Worm (Caenorhabditis elegans) whole organism, L3 larva: Measurements from ENCODE around the gene E02H9.6.

Experiments used
- ZK546.5 ChIP-seq: sonication (generic microtip); optimal IDR thresholded peaks from 2 replicates; lab custom pipeline; 2017; ENCODE audit warnings: missing biosample characterization, missing genetic modification characterization
- ceh-16 ChIP-seq: sonication (generic microtip); optimal IDR thresholded peaks from 2 replicates; lab custom pipeline; 2017; ENCODE audit warnings: missing biosample characterization, missing genetic modification characterization
- ceh-82 ChIP-seq: fragments of 150-350 bp; optimal IDR thresholded peaks from 2 replicates; lab custom pipeline; 2014; ENCODE audit warnings: missing biosample characterization, missing genetic modification characterization
- ceh-9 ChIP-seq: sonication (generic microtip); optimal IDR thresholded peaks from 2 replicates; lab custom pipeline; 2018; ENCODE audit warnings: missing biosample characterization, missing genetic modification characterization
- daf-12 ChIP-seq: fragments of 150-350 bp; optimal IDR thresholded peaks from 2 replicates; lab custom pipeline; 2014; ENCODE audit warnings: missing biosample characterization, missing genetic modification reagents, missing genetic modification characterization
- egl-27 ChIP-seq: sonication (generic microtip); optimal IDR thresholded peaks from 4 replicates; lab custom pipeline; 2017; ENCODE audit warnings: missing biosample characterization, missing genetic modification reagents, missing genetic modification characterization
- egl-5 ChIP-seq: fragments of 150-350 bp; optimal IDR thresholded peaks from 2 replicates; lab custom pipeline; 2017; ENCODE audit warnings: missing biosample characterization, missing genetic modification reagents, missing genetic modification characterization, inconsistent platforms
- elt-1 ChIP-seq: fragments of 150-350 bp; optimal IDR thresholded peaks from 2 replicates; lab custom pipeline; 2014; ENCODE audit warnings: missing biosample characterization, missing genetic modification characterization
- elt-2 ChIP-seq: sonication (generic microtip); optimal IDR thresholded peaks from 2 replicates; lab custom pipeline; 2016; ENCODE audit warnings: missing genetic modification reagents, mild to moderate bottlenecking, missing genetic modification characterization, missing compliant biosample characterization
- elt-3 ChIP-seq, 3 experiments: fragments of 150-350 bp in 1 of 3; sonication (generic microtip) in 2 of 3; optimal IDR thresholded peaks; 2 replicates in 2 of 3; 4 replicates in 1 of 3; lab custom pipeline; 2014 to 2017; ENCODE audit warnings: missing biosample characterization in 3 of 3, missing genetic modification characterization in 3 of 3
- eor-1 ChIP-seq, 2 experiments: fragments of 150-350 bp; optimal IDR thresholded peaks; 2 replicates each; lab custom pipeline; 2014 to 2018; ENCODE audit warnings: missing biosample characterization in 2 of 2, missing genetic modification characterization in 2 of 2
- fkh-10 ChIP-seq: sonication (generic microtip); optimal IDR thresholded peaks from 2 replicates; lab custom pipeline; 2017; ENCODE audit warnings: missing biosample characterization, missing genetic modification reagents, missing genetic modification characterization
- fkh-2 ChIP-seq: fragments of 150-350 bp; optimal IDR thresholded peaks from 2 replicates; lab custom pipeline; 2014; ENCODE audit warnings: missing biosample characterization, missing genetic modification reagents, missing genetic modification characterization
- hmg-11 ChIP-seq: sonication (generic microtip); optimal IDR thresholded peaks from 2 replicates; lab custom pipeline; 2016; ENCODE audit warnings: missing genetic modification characterization, missing compliant biosample characterization
- jun-1 ChIP-seq: fragments of 150-350 bp; optimal IDR thresholded peaks from 2 replicates; lab custom pipeline; 2014; ENCODE audit warnings: missing biosample characterization, missing genetic modification reagents, missing genetic modification characterization
- lin-15B ChIP-seq: fragments of 150-350 bp; optimal IDR thresholded peaks from 2 replicates; lab custom pipeline; 2014; ENCODE audit warnings: missing biosample characterization, missing genetic modification characterization
- lin-39 ChIP-seq: fragments of 150-350 bp; optimal IDR thresholded peaks from 2 replicates; lab custom pipeline; 2018; ENCODE audit warnings: missing biosample characterization, missing genetic modification reagents, missing genetic modification characterization
- lsy-12 ChIP-seq: sonication (generic microtip); optimal IDR thresholded peaks from 2 replicates; lab custom pipeline; 2016; ENCODE audit warnings: mild to moderate bottlenecking, missing genetic modification characterization, missing compliant biosample characterization
- mdl-1 ChIP-seq: fragments of 150-350 bp; optimal IDR thresholded peaks from 2 replicates; lab custom pipeline; 2014; ENCODE audit warnings: missing biosample characterization, missing genetic modification characterization
- nfya-1 ChIP-seq: sonication (generic microtip); optimal IDR thresholded peaks from 2 replicates; lab custom pipeline; 2017; ENCODE audit warnings: missing genetic modification characterization, mild to moderate bottlenecking, missing compliant biosample characterization, antibody characterized with exemption, moderate library complexity; ENCODE audit not compliant: insufficient read depth
- nhr-11 ChIP-seq: fragments of 150-350 bp; optimal IDR thresholded peaks from 2 replicates; lab custom pipeline; 2014; ENCODE audit warnings: missing biosample characterization, missing genetic modification characterization
- nhr-237 ChIP-seq: fragments of 150-350 bp; optimal IDR thresholded peaks from 2 replicates; lab custom pipeline; 2014; ENCODE audit warnings: missing biosample characterization, missing genetic modification characterization
- nhr-25 ChIP-seq: sonication (generic microtip); optimal IDR thresholded peaks from 2 replicates; lab custom pipeline; 2017; ENCODE audit warnings: missing biosample characterization, missing genetic modification characterization
- nhr-28 ChIP-seq: fragments of 150-350 bp; optimal IDR thresholded peaks from 2 replicates; lab custom pipeline; 2014; ENCODE audit warnings: missing biosample characterization, missing genetic modification characterization
- nhr-67 ChIP-seq: fragments of 150-350 bp; optimal IDR thresholded peaks from 2 replicates; lab custom pipeline; 2014; ENCODE audit warnings: missing biosample characterization, missing genetic modification characterization
- nhr-77 ChIP-seq: fragments of 150-350 bp; optimal IDR thresholded peaks from 2 replicates; lab custom pipeline; 2014; ENCODE audit warnings: missing biosample characterization, missing genetic modification characterization
- pha-4 ChIP-seq: fragments of 150-350 bp; optimal IDR thresholded peaks from 2 replicates; lab custom pipeline; 2014; ENCODE audit warnings: missing biosample characterization, missing genetic modification reagents, missing genetic modification characterization
- pqm-1 ChIP-seq: fragments of 150-350 bp; optimal IDR thresholded peaks from 2 replicates; lab custom pipeline; 2017; ENCODE audit warnings: missing biosample characterization, missing genetic modification characterization, inconsistent platforms
- sea-2 ChIP-seq: fragments of 150-350 bp; sonication (generic microtip); optimal IDR thresholded peaks from 4 replicates; lab custom pipeline; 2014; ENCODE audit warnings: missing biosample characterization, missing genetic modification reagents, missing genetic modification characterization
- snpc-4 ChIP-seq: fragments of 150-350 bp; optimal IDR thresholded peaks from 2 replicates; lab custom pipeline; 2014; ENCODE audit warnings: missing biosample characterization, missing genetic modification characterization
- unc-39 ChIP-seq: sonication (generic microtip); optimal IDR thresholded peaks from 4 replicates; lab custom pipeline; 2017; ENCODE audit warnings: missing biosample characterization, missing genetic modification characterization
- unc-62 ChIP-seq: fragments of 150-350 bp; sonication (generic microtip); optimal IDR thresholded peaks from 4 replicates; lab custom pipeline; 2014; ENCODE audit warnings: missing biosample characterization, missing genetic modification reagents, missing genetic modification characterization
- zag-1 ChIP-seq: fragments of 150-350 bp; optimal IDR thresholded peaks from 2 replicates; lab custom pipeline; 2014; ENCODE audit warnings: missing biosample characterization, missing genetic modification characterization
- ztf-4 ChIP-seq: fragments of 150-350 bp; optimal IDR thresholded peaks from 2 replicates; lab custom pipeline; 2014; ENCODE audit warnings: missing biosample characterization, missing genetic modification characterization

Gene E02H9.6

DNA sequence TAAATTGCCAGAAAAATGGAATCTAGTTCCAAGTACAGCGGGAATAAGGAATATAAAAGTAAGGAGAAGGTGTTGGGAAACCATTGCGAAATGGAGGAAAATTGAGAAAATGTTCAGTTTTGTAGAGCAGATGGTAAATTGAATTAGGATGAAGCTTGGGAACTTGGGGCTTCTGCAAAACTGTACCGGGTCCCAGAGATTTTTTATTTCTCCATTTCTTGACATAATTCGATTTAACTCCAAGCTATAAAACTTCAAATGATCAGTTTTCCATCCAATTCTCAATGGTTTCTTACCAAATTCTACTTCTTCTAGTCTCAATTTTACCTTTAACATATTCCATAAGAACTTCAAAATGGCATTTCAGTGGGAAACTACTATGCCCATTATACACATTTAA is 32.3 kb downstream of the E02H9.6 start, which contains the start of the genes E02H9.9 and E02H9.1:
TSS of gene E02H9.9 (minus strand) at position 101 of the 400 bp plus-strand sequence.
TSS of gene E02H9.1 (plus strand) at position 285 of the 400 bp plus-strand sequence.
- TF ChIP-seq snpc-4 = no peak
- TF ChIP-seq ztf-4 (tag; lab: Kevin White, UChicago) = no peak
- TF ChIP-seq elt-3 (tag; optimal IDR thresholded peaks at IDR 0.05; lab: Kevin White, UChicago) = no peak
- no peak for TF ChIP-seq ceh-82 (tag; lab: Kevin White, UChicago)
- no peak for TF ChIP-seq ceh-16 (tag; lab: Kevin White, UChicago)
- TF ChIP-seq ceh-9 (tag; lab: Kevin White, UChicago) = no peak
- no peak for TF ChIP-seq fkh-2 (tag; lab: Kevin White, UChicago)
- TF ChIP-seq egl-27 (tag; lab: Kevin White, UChicago) = no peak
- TF ChIP-seq nfya-1 (tag; lab: Kevin White, UChicago) = no peak
- TF ChIP-seq nhr-25 = no peak
- no peak for TF ChIP-seq eor-1 (tag; optimal IDR thresholded peaks at IDR 0.05; lab: Kevin White, UChicago)
- TF ChIP-seq lin-15B = no peak
- TF ChIP-seq mdl-1 (tag; lab: Kevin White, UChicago) = no peak
- no peak for TF ChIP-seq egl-5 (tag; lab: Kevin White, UChicago)
- no peak for TF ChIP-seq unc-62 (GFP tag; lab: Kevin White, UChicago)

DNA sequence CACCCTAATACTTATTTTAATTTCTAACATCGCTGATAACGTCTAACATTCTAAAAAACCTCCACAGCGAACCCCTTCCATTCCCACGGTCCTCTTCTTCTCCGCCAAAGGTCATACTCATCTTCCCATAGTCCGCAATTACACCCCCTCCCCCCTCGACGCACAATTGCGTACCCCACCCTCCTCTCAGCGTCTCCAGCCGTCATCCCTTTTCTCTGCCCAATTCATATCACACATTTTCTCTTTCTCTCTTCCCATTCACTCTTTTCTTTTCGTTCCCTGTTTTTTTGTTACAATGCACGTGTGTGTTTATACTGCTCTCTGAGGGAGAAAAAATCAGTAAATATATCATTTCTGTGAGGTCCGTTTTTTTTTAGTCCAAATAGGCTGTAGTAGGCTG is 36.0 kb downstream of the E02H9.6 start:
- TF ChIP-seq egl-27 (tag; lab: Kevin White, UChicago) (peak; percentile 20), mdl-1 (tag; lab: Kevin White, UChicago) (no peak), hmg-11 (peak; percentile 83), nhr-28 (tag; lab: Kevin White, UChicago) (no peak), pha-4 (tag; lab: Kevin White, UChicago) (peak; percentile 84), lin-15B (peak; percentile 53), unc-39 (tag; lab: Kevin White, UChicago) (no peak), elt-2 (tag; lab: Kevin White, UChicago) (peak; percentile 44), fkh-10 (GFP tag; lab: Kevin White, UChicago) (peak; percentile 21), nfya-1 (tag; lab: Kevin White, UChicago) (peak; percentile 69), nhr-25 (peak; percentile 42), lin-39 (peak; percentile 60), snpc-4 (no peak), ceh-82 (tag; lab: Kevin White, UChicago) (no peak), pqm-1 (tag; lab: Kevin White, UChicago) (peak; percentile 2), sea-2 (no peak)

DNA sequence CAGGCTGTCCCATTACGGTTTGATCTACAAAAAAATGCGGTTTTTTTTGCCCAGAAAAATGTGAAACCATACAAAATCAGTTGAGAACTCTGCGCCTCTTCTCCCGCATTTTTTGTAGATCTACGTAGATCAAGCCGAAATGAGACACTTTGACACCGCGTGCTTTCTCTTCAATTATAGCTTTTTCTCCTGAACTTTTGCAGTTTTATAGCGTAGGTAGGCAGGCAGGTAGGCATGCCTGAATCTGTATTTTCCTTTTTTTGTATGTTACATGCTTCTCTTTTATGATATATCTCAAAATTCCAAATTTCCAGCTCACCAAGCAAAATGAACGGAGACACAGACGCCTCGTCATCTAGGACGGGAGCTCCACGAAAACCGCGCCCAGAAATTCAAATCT is 37.6 kb downstream of the E02H9.6 start, which contains the start of gene smg-6:
TSS of gene smg-6 (plus strand) at position 301 of the 400 bp plus-strand sequence.
- TF ChIP-seq elt-1 (no peak), zag-1 (no peak), egl-5 (tag; lab: Kevin White, UChicago) (no peak), eor-1 (tag; optimal IDR thresholded peaks at IDR 0.05; lab: Kevin White, UChicago) (no peak)
- TF ChIP-seq, all 47 proteins: peak for 0

DNA sequence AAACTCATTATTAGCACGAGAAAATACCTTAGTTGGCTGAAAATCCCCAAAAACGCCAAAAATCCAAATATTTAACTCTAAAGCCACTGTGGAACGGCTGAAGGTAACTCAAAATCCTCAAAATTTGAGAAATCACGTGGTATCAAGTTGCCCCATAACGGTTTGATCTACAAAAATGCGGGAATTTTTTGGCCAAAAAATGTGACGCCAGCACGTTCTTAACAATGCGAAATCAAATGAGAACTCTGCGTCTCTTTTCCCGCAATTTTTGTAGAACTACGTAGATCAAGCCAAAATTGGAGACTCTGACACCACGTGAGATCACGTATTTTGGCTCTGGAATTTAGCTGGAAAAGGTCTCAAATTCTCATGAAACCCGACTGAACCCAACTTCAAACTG is 38.9 kb downstream of the E02H9.6 start:
- TF ChIP-seq zag-1 = no peak
- no peak for TF ChIP-seq lsy-12
- no peak for TF ChIP-seq egl-5 (tag; lab: Kevin White, UChicago)
- TF ChIP-seq jun-1 (tag; lab: Kevin White, UChicago) = no peak
- no peak for TF ChIP-seq nhr-11
- no peak for TF ChIP-seq fkh-10 (GFP tag; lab: Kevin White, UChicago)
- no peak for TF ChIP-seq egl-27 (tag; lab: Kevin White, UChicago)
- TF ChIP-seq ztf-4 (tag; lab: Kevin White, UChicago) = no peak
- no peak for TF ChIP-seq unc-62 (GFP tag; lab: Kevin White, UChicago)
- TF ChIP-seq sea-2 = no peak
- no peak for TF ChIP-seq lin-15B
- TF ChIP-seq nhr-67 (tag; lab: Kevin White, UChicago) = no peak
- no peak for TF ChIP-seq elt-3 (tag; optimal IDR thresholded peaks at IDR 0.05; lab: Kevin White, UChicago)
- no peak for TF ChIP-seq nhr-77 (tag; lab: Kevin White, UChicago)
- no peak for TF ChIP-seq ceh-82 (tag; lab: Kevin White, UChicago)
- TF ChIP-seq elt-1 = no peak

DNA sequence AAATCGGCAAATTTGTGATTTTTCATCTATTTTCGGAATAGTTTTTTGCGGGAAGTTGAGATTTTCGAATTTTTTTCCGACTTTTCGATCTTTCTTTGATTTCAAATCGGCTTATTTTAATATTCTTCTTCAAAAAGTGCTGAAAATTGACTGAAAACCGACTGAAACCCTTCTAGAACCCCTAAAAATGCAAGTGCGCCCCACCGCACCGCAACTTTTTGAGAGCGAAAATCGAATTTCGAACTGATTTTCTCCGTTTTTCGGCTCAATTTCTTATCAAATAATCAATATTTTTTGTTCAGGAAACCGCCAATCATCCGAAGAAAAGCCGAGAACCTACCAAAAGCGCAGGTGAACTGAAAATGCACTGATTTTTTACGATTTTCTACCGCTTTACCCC is 41.4 kb downstream of the E02H9.6 start:
- TF ChIP-seq nhr-77 (tag; lab: Kevin White, UChicago) (no peak), eor-1 (tag; optimal IDR thresholded peaks at IDR 0.05; lab: Kevin White, UChicago) (no peak), daf-12 (tag; lab: Kevin White, UChicago) (no peak), mdl-1 (tag; lab: Kevin White, UChicago) (no peak), nhr-25 (no peak), zag-1 (no peak), nhr-237 (tag; lab: Kevin White, UChicago) (no peak), ZK546.5 (tag; lab: Kevin White, UChicago) (no peak), lsy-12 (no peak), ceh-82 (tag; lab: Kevin White, UChicago) (no peak)
